Worm (Caenorhabditis elegans) whole organism, mixed stage, embryonic: Measurements from ENCODE around the gene T01C1.4.

Source experiments
- M03D4.4 ChIP-seq: sonication (generic microtip); optimal IDR thresholded peaks from 2 replicates; lab custom pipeline; 2017; ENCODE audit warnings: mild to moderate bottlenecking, missing genetic modification characterization, missing compliant biosample characterization
- bed-3 ChIP-seq: fragments of 200-800 bp; sonication (Bioruptor generic); optimal IDR thresholded peaks from 3 replicates; lab custom pipeline; 2018; ENCODE audit warnings: mild to moderate bottlenecking, missing genetic modification characterization, moderate library complexity, missing compliant biosample characterization
- blmp-1 ChIP-seq: fragments of 150-350 bp; optimal IDR thresholded peaks from 2 replicates; lab custom pipeline; 2014; ENCODE audit warnings: missing biosample characterization, missing genetic modification characterization
- ceh-39 ChIP-seq: fragments of 150-350 bp; optimal IDR thresholded peaks from 2 replicates; lab custom pipeline; 2014; ENCODE audit warnings: missing biosample characterization, missing genetic modification characterization
- ceh-43 ChIP-seq: fragments of 200-800 bp; sonication (Bioruptor generic); optimal IDR thresholded peaks from 2 replicates; lab custom pipeline; 2018; ENCODE audit warnings: mild to moderate bottlenecking, missing genetic modification characterization, moderate library complexity, missing compliant biosample characterization
- ceh-83 ChIP-seq: fragments of 200-800 bp; sonication (Bioruptor generic); optimal IDR thresholded peaks from 2 replicates; lab custom pipeline; 2018; ENCODE audit warnings: mild to moderate bottlenecking, missing genetic modification characterization, missing compliant biosample characterization
- ces-1 ChIP-seq: fragments of 150-350 bp; optimal IDR thresholded peaks from 2 replicates; lab custom pipeline; 2014; ENCODE audit warnings: missing biosample characterization, missing genetic modification reagents, missing genetic modification characterization
- cnd-1 ChIP-seq: fragments of 200-800 bp; sonication (Bioruptor generic); optimal IDR thresholded peaks from 2 replicates; lab custom pipeline; 2018; ENCODE audit warnings: mild to moderate bottlenecking, missing genetic modification characterization, missing compliant biosample characterization
- drap-1 ChIP-seq: fragments of 200-800 bp; sonication (Bioruptor generic); optimal IDR thresholded peaks from 3 replicates; lab custom pipeline; 2018; ENCODE audit warnings: mild to moderate bottlenecking, missing genetic modification characterization, missing compliant biosample characterization
- elt-1 ChIP-seq: sonication (generic microtip); optimal IDR thresholded peaks from 2 replicates; lab custom pipeline; 2017; ENCODE audit warnings: missing genetic modification characterization, mild to moderate bottlenecking, missing compliant biosample characterization, antibody characterized with exemption, moderate library complexity, borderline replicate concordance; ENCODE audit not compliant: insufficient read depth
- elt-3 ChIP-seq: fragments of 150-350 bp; optimal IDR thresholded peaks from 2 replicates; lab custom pipeline; 2014; ENCODE audit warnings: missing biosample characterization, missing genetic modification characterization
- ham-2 ChIP-seq: fragments of 200-800 bp; sonication (Bioruptor generic); optimal IDR thresholded peaks from 2 replicates; lab custom pipeline; 2018; ENCODE audit warnings: mild to moderate bottlenecking, missing genetic modification characterization, missing compliant biosample characterization
- lin-13 ChIP-seq: fragments of 150-350 bp; optimal IDR thresholded peaks from 2 replicates; lab custom pipeline; 2014; ENCODE audit warnings: missing biosample characterization, missing genetic modification characterization
- lin-32 ChIP-seq: fragments of 200-800 bp; sonication (Bioruptor generic); optimal IDR thresholded peaks from 2 replicates; lab custom pipeline; 2018; ENCODE audit warnings: mild to moderate bottlenecking, missing genetic modification characterization, missing compliant biosample characterization
- lsy-2 ChIP-seq: fragments of 150-350 bp; optimal IDR thresholded peaks from 2 replicates; lab custom pipeline; 2014; ENCODE audit warnings: missing biosample characterization, missing genetic modification characterization
- mep-1 ChIP-seq: fragments of 150-350 bp; optimal IDR thresholded peaks from 2 replicates; lab custom pipeline; 2017; ENCODE audit warnings: missing biosample characterization, missing genetic modification reagents, missing genetic modification characterization, inconsistent platforms
- mls-2 ChIP-seq: sonication (generic microtip); optimal IDR thresholded peaks from 2 replicates; lab custom pipeline; 2016; ENCODE audit warnings: mild to moderate bottlenecking, missing genetic modification characterization, moderate library complexity, missing compliant biosample characterization
- nhr-12 ChIP-seq: fragments of 150-350 bp; optimal IDR thresholded peaks from 2 replicates; lab custom pipeline; 2014; ENCODE audit warnings: missing biosample characterization, missing genetic modification characterization
- nhr-2 ChIP-seq: fragments of 150-350 bp; optimal IDR thresholded peaks from 2 replicates; lab custom pipeline; 2014; ENCODE audit warnings: missing biosample characterization, missing genetic modification characterization
- nhr-237 ChIP-seq: fragments of 150-350 bp; optimal IDR thresholded peaks from 2 replicates; lab custom pipeline; 2014; ENCODE audit warnings: missing biosample characterization, missing genetic modification characterization
- nhr-28 ChIP-seq: fragments of 150-350 bp; optimal IDR thresholded peaks from 2 replicates; lab custom pipeline; 2014; ENCODE audit warnings: missing biosample characterization, missing genetic modification characterization
- nhr-76 ChIP-seq: sonication (generic microtip); optimal IDR thresholded peaks from 2 replicates; lab custom pipeline; 2017; ENCODE audit warnings: missing biosample characterization, missing genetic modification characterization
- pha-4 ChIP-seq: fragments of 150-350 bp; optimal IDR thresholded peaks from 2 replicates; lab custom pipeline; 2018; ENCODE audit warnings: missing biosample characterization, missing genetic modification reagents, missing genetic modification characterization
- sptf-1 ChIP-seq: sonication (generic microtip); optimal IDR thresholded peaks from 2 replicates; lab custom pipeline; 2017; ENCODE audit warnings: mild to moderate bottlenecking, missing genetic modification characterization, moderate library complexity, missing compliant biosample characterization
- tbx-8 ChIP-seq: fragments of 200-800 bp; sonication (Bioruptor generic); optimal IDR thresholded peaks from 2 replicates; lab custom pipeline; 2018; ENCODE audit warnings: mild to moderate bottlenecking, missing genetic modification characterization, moderate library complexity, missing compliant biosample characterization
- unc-39 ChIP-seq: fragments of 150-350 bp; optimal IDR thresholded peaks from 2 replicates; lab custom pipeline; 2014; ENCODE audit warnings: missing biosample characterization, missing genetic modification characterization
- unc-62 ChIP-seq: fragments of 150-350 bp; optimal IDR thresholded peaks from 2 replicates; lab custom pipeline; 2014; ENCODE audit warnings: missing biosample characterization, missing genetic modification reagents, missing genetic modification characterization
- zip-8 ChIP-seq: fragments of 150-350 bp; optimal IDR thresholded peaks from 2 replicates; lab custom pipeline; 2014; ENCODE audit warnings: missing biosample characterization, missing genetic modification characterization
- ztf-11 ChIP-seq: fragments of 150-350 bp; optimal IDR thresholded peaks from 2 replicates; lab custom pipeline; 2014; ENCODE audit warnings: missing biosample characterization, missing genetic modification characterization

T01C1.4 gene

ce11 chrX:10758453-10758852, 41.5 kb upstream of the T01C1.4 start:
- TF ChIP-seq ces-1 (GFP tag; lab: Kevin White, UChicago) (peak; percentile 32), ceh-39 (tag; lab: Kevin White, UChicago) (no peak)

- TF ChIP-seq nhr-2 (tag; lab: Kevin White, UChicago), result no peak
- no peak for TF ChIP-seq cnd-1 (tag; lab: Kevin White, UChicago)
- TF ChIP-seq ceh-83 (GFP tag; lab: Kevin White, UChicago), result no peak
- no peak for TF ChIP-seq tbx-8
- no peak for TF ChIP-seq sptf-1
- no peak for TF ChIP-seq lin-32
- TF ChIP-seq nhr-76, result no peak
- TF ChIP-seq pha-4, result no peak
- no peak for TF ChIP-seq blmp-1 (tag; lab: Kevin White, UChicago)
- TF ChIP-seq lin-13 (tag; lab: Kevin White, UChicago), result no peak
- no peak for TF ChIP-seq ces-1 (GFP tag; lab: Kevin White, UChicago)
Measured at ce11 chrX:10757608-10758007, 40.7 kb upstream of the T01C1.4 start, which contains the start of gene R07A4.4. Gene R07A4.4 (minus strand): TSS chrX:10757708.

DNA sequence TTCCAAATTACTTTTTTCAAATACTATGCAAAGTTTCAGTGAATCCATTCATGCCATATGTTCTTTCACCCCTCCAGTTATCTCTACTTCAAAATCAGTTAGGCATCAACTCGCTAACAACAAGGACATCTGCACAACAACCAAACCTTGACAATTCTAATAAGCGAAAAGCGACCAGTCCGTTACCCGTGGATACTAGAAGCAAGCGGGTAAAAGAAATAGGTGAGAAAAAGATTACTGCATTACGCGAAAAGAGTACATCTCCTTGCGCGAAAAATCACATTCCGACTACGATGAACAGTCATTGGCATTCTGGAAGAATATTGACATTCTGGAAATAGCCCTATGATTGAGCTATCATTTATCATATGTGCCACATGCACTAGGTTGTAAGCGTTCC, 39.3 kb upstream of the T01C1.4 start:
- TF ChIP-seq lin-32 (no peak), unc-62 (GFP tag; lab: Kevin White, UChicago) (no peak), nhr-12 (tag; lab: Kevin White, UChicago) (no peak), elt-3 (tag; lab: Kevin White, UChicago) (no peak), ham-2 (GFP tag; lab: Kevin White, UChicago) (no peak), cnd-1 (tag; lab: Kevin White, UChicago) (no peak), mls-2 (tag; lab: Kevin White, UChicago) (no peak), bed-3 (no peak), drap-1 (no peak)

DNA sequence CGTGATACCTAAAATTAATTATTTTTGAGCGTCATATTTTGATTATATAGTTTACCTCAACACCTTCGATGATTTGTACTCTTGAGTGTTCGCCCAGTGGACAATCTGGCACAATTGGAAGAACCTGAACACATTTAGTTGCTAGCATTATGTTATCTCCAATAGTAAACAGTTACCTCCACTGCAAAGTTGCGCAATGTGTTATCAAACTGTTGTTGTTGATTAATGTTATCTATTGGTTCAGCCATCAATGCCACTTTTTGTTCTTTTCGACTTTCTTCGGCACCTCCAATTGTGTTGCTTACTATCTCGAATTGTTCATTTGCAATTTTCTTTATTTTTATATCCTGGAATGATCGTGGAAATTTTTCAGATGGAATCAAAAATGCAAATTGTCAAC, 37.6 kb upstream of the T01C1.4 start:
- no peak for TF ChIP-seq nhr-28

DNA sequence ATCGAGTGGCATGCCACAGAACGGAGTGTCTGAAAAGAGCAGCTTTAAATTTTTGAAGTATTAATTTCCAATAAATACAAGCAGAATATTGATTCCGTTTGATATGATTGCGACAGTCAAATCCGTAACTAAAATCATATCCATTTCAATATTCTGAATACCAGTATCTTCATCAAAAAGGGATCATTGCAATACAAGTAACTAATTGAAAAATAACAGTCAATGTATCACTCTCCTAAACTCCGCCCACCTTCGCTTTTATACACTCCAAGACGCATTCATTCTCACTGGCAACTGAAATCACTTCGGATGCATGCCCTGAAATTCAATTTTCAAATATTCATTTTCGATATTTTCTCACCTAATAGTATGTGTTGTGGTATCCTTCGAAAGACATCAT, 36.5 kb upstream of the T01C1.4 start, which contains the start of gene R07A4.3:
R07A4.3 (plus strand) TSS at position 301 of the 400 bp plus-strand sequence.
- TF ChIP-seq zip-8 (no peak), elt-1 (tag; lab: Kevin White, UChicago) (no peak), unc-62 (GFP tag; lab: Kevin White, UChicago) (no peak), lin-32 (no peak), mls-2 (tag; lab: Kevin White, UChicago) (no peak), ztf-11 (tag; lab: Kevin White, UChicago) (no peak), pha-4 (no peak), ceh-83 (GFP tag; lab: Kevin White, UChicago) (no peak), nhr-237 (tag; lab: Kevin White, UChicago) (no peak), nhr-12 (tag; lab: Kevin White, UChicago) (no peak), unc-39 (tag; lab: Kevin White, UChicago) (no peak), elt-3 (tag; lab: Kevin White, UChicago) (no peak), lsy-2 (tag; lab: Kevin White, UChicago) (no peak), blmp-1 (tag; lab: Kevin White, UChicago) (no peak), tbx-8 (no peak), ceh-43 (GFP tag; lab: Kevin White, UChicago) (no peak), cnd-1 (tag; lab: Kevin White, UChicago) (no peak), mep-1 (tag; lab: Kevin White, UChicago) (no peak), sptf-1 (no peak)
- TF ChIP-seq, all 35 proteins: peak for 0

ce11 chrX:10748145-10748544, 31.2 kb upstream of the T01C1.4 start:
- no peak for TF ChIP-seq tbx-8
- TF ChIP-seq ceh-39 (tag; lab: Kevin White, UChicago), result no peak
- TF ChIP-seq mls-2 (tag; lab: Kevin White, UChicago), result no peak
- no peak for TF ChIP-seq elt-3 (tag; lab: Kevin White, UChicago)
- no peak for TF ChIP-seq unc-39 (tag; lab: Kevin White, UChicago)
- no peak for TF ChIP-seq M03D4.4 (tag; lab: Kevin White, UChicago)
- no peak for TF ChIP-seq ces-1 (GFP tag; lab: Kevin White, UChicago)
- TF ChIP-seq nhr-2 (tag; lab: Kevin White, UChicago), result no peak
- no peak for TF ChIP-seq nhr-28
- TF ChIP-seq lin-13 (tag; lab: Kevin White, UChicago), result no peak
- TF ChIP-seq nhr-76, result no peak
